Fruit fly (Drosophila melanogaster) whole organism, embryonic: ENCODE measurements around the gene DENR.

Source experiments
- Abd-B ChIP-seq: fragments of 200-800 bp; sonication (Bioruptor generic); optimal IDR thresholded peaks from 2 replicates; lab custom pipeline; 2018; ENCODE audit warnings: missing biosample characterization, mild to moderate bottlenecking, missing genetic modification characterization, moderate library complexity
- Adf1 ChIP-seq: fragments of 200-800 bp; sonication (Bioruptor generic); IDR thresholded peaks from 2 replicates; pipeline ENCODE4 v1.3.6; 2022; ENCODE audit warnings: missing biosample characterization, missing genetic modification characterization
- B-H1 ChIP-seq: fragments of 200-800 bp; sonication (Bioruptor generic); IDR thresholded peaks from 3 replicates; pipeline ENCODE4 v1.3.6; 2022; ENCODE audit warnings: missing biosample characterization, missing genetic modification characterization
- CG10366 ChIP-seq: fragments of 200-800 bp; sonication (Bioruptor generic); IDR thresholded peaks from 2 replicates; pipeline ENCODE4 v1.3.6; 2022; ENCODE audit warnings: missing biosample characterization, missing genetic modification characterization
- CG10543 ChIP-seq: fragments of 200-800 bp; sonication (Bioruptor generic); optimal IDR thresholded peaks from 3 replicates; lab custom pipeline; 2017; ENCODE audit warnings: missing biosample characterization, mild to moderate bottlenecking, missing genetic modification characterization, moderate library complexity
- CG14965 ChIP-seq: fragments of 200-800 bp; sonication (Bioruptor generic); optimal IDR thresholded peaks from 2 replicates; lab custom pipeline; 2016; ENCODE audit warnings: missing biosample characterization, missing genetic modification characterization, borderline replicate concordance
- CG15073 ChIP-seq: fragments of 200-800 bp; sonication (Bioruptor generic); optimal IDR thresholded peaks from 2 replicates; lab custom pipeline; 2016; ENCODE audit warnings: missing biosample characterization, missing genetic modification characterization
- CG15479 ChIP-seq: fragments of 200-800 bp; sonication (Bioruptor generic); optimal IDR thresholded peaks from 3 replicates; lab custom pipeline; 2019; ENCODE audit warnings: missing biosample characterization, mild to moderate bottlenecking, missing genetic modification characterization, moderate library complexity
- CG1602 ChIP-seq: fragments of 200-800 bp; sonication (Bioruptor generic); optimal IDR thresholded peaks from 3 replicates; lab custom pipeline; 2016; ENCODE audit warnings: missing biosample characterization, missing genetic modification characterization
- CG17829 ChIP-seq: fragments of 200-800 bp; optimal IDR thresholded peaks from 2 replicates; lab custom pipeline; 2019; ENCODE audit warnings: missing biosample characterization, mild to moderate bottlenecking, missing genetic modification characterization, moderate library complexity
- CG34376 ChIP-seq: fragments of 200-800 bp; sonication (Bioruptor generic); optimal IDR thresholded peaks from 2 replicates; lab custom pipeline; 2018; ENCODE audit warnings: missing biosample characterization, mild to moderate bottlenecking, missing genetic modification characterization
- CG4424 ChIP-seq: fragments of 200-800 bp; sonication (Bioruptor generic); optimal IDR thresholded peaks from 3 replicates; lab custom pipeline; 2016; ENCODE audit warnings: missing biosample characterization, missing genetic modification characterization
- CG6175 ChIP-seq: fragments of 200-800 bp; sonication (Bioruptor generic); IDR thresholded peaks from 3 replicates; pipeline ENCODE4 v1.3.6; 2022; ENCODE audit warnings: missing biosample characterization, missing genetic modification characterization
- CG6689 ChIP-seq: fragments of 200-800 bp; sonication (Bioruptor generic); IDR thresholded peaks from 2 replicates; pipeline ENCODE4 v1.3.6; 2022; ENCODE audit warnings: missing biosample characterization, missing genetic modification characterization
- CG6791 ChIP-seq: fragments of 200-800 bp; sonication (Bioruptor generic); IDR thresholded peaks from 3 replicates; pipeline ENCODE4 v1.3.6; 2022; ENCODE audit warnings: missing biosample characterization, missing genetic modification characterization; ENCODE audit not compliant: partially characterized antibody
- CG8290 ChIP-seq, 3 experiments: fragments of 200-800 bp; sonication (Bioruptor generic); optimal IDR thresholded peaks; 2 replicates each; lab custom pipeline; 2016 to 2019; ENCODE audit warnings: missing biosample characterization in 3 of 3, missing genetic modification characterization in 3 of 3, mild to moderate bottlenecking in 2 of 3, moderate library complexity in 1 of 3
- CTCF ChIP-seq: fragments of 200-800 bp; sonication (Bioruptor generic); optimal IDR thresholded peaks from 2 replicates; lab custom pipeline; 2017; ENCODE audit warnings: missing biosample characterization, mild to moderate bottlenecking, missing genetic modification characterization, moderate library complexity
- Camta ChIP-seq: fragments of 200-800 bp; sonication (Bioruptor generic); optimal IDR thresholded peaks from 2 replicates; lab custom pipeline; 2016; ENCODE audit warnings: missing biosample characterization, missing genetic modification characterization
- D19B ChIP-seq: fragments of 200-800 bp; sonication (Bioruptor generic); optimal IDR thresholded peaks from 2 replicates; lab custom pipeline; 2017; ENCODE audit warnings: missing biosample characterization, mild to moderate bottlenecking, missing genetic modification characterization
- E2f1 ChIP-seq: fragments of 200-800 bp; sonication (Bioruptor generic); IDR thresholded peaks from 2 replicates; pipeline ENCODE4 v1.3.6; 2022; ENCODE audit warnings: missing biosample characterization, missing genetic modification characterization
- Fer1 ChIP-seq: fragments of 200-800 bp; sonication (Bioruptor generic); optimal IDR thresholded peaks from 2 replicates; lab custom pipeline; 2017; ENCODE audit warnings: missing biosample characterization, mild to moderate bottlenecking, missing genetic modification characterization
- Gsc ChIP-seq: fragments of 200-800 bp; sonication (Bioruptor generic); IDR thresholded peaks from 2 replicates; pipeline ENCODE4 v1.3.6; 2022; ENCODE audit warnings: missing biosample characterization, missing genetic modification characterization
- H15 ChIP-seq: fragments of 200-800 bp; sonication (Bioruptor generic); IDR thresholded peaks from 3 replicates; pipeline ENCODE4 v1.3.6; 2022; ENCODE audit warnings: missing biosample characterization, missing genetic modification characterization
- HLH3B ChIP-seq: fragments of 200-800 bp; sonication (Bioruptor generic); IDR thresholded peaks from 2 replicates; pipeline ENCODE4 v1.3.6; 2022; ENCODE audit warnings: missing biosample characterization, missing genetic modification characterization
- Hr39 ChIP-seq: fragments of >200 bp; optimal IDR thresholded peaks from 2 replicates; lab custom pipeline; 2017
- Lpt ChIP-seq: fragments of >200 bp; optimal IDR thresholded peaks from 2 replicates; lab custom pipeline; 2018; ENCODE audit warnings: missing biosample characterization, missing genetic modification characterization
- NK7.1 ChIP-seq: fragments of 200-800 bp; sonication (Bioruptor generic); optimal IDR thresholded peaks from 3 replicates; lab custom pipeline; 2016; ENCODE audit warnings: missing biosample characterization, missing genetic modification characterization
- Pdp1 ChIP-seq, 2 experiments: fragments of 200-800 bp; sonication (Bioruptor generic); optimal IDR thresholded peaks; 3 replicates each; lab custom pipeline; 2016; ENCODE audit warnings: missing biosample characterization in 2 of 2, missing genetic modification characterization in 2 of 2, mild to moderate bottlenecking in 1 of 2, moderate library complexity in 1 of 2
- Poxn ChIP-seq: fragments of 200-800 bp; sonication (Bioruptor generic); IDR thresholded peaks from 2 replicates; pipeline ENCODE4 v1.3.6; 2022; ENCODE audit warnings: missing biosample characterization, missing genetic modification characterization
- Xrp1 ChIP-seq: fragments of 200-800 bp; sonication (Bioruptor generic); IDR thresholded peaks from 2 replicates; pipeline ENCODE4 v1.3.6; 2022; ENCODE audit warnings: missing biosample characterization, missing genetic modification characterization
- az2 ChIP-seq: fragments of 200-800 bp; sonication (Bioruptor generic); optimal IDR thresholded peaks from 3 replicates; lab custom pipeline; 2016; ENCODE audit warnings: missing biosample characterization, missing genetic modification characterization
- cas ChIP-seq: fragments of 200-800 bp; sonication (Bioruptor generic); IDR thresholded peaks from 2 replicates; pipeline ENCODE4 v1.3.6; 2022; ENCODE audit warnings: missing biosample characterization, missing genetic modification characterization
- caup ChIP-seq: fragments of 200-800 bp; sonication (Bioruptor generic); optimal IDR thresholded peaks from 3 replicates; lab custom pipeline; 2017; ENCODE audit warnings: missing biosample characterization, mild to moderate bottlenecking, missing genetic modification characterization, moderate library complexity; ENCODE audit not compliant: severe bottlenecking
- chinmo ChIP-seq: fragments of 200-800 bp; sonication (Bioruptor generic); IDR thresholded peaks from 4 replicates; pipeline ENCODE4 v1.3.6; 2022; ENCODE audit warnings: missing biosample characterization, missing genetic modification characterization; ENCODE audit not compliant: partially characterized antibody
- cwo ChIP-seq: fragments of 200-800 bp; sonication (Bioruptor generic); optimal IDR thresholded peaks from 3 replicates; lab custom pipeline; 2017; ENCODE audit warnings: missing biosample characterization, missing genetic modification characterization, mild to moderate bottlenecking, moderate library complexity, missing genetic modification reagents
- dati ChIP-seq: fragments of 200-800 bp; sonication (Bioruptor generic); IDR thresholded peaks from 2 replicates; pipeline ENCODE4 v1.3.6; 2022; ENCODE audit warnings: missing biosample characterization, missing genetic modification characterization
- dysf ChIP-seq: fragments of 200-800 bp; sonication (Bioruptor generic); IDR thresholded peaks from 3 replicates; pipeline ENCODE4 v1.3.6; 2022; ENCODE audit warnings: missing biosample characterization, missing genetic modification characterization
- eve ChIP-seq, 2 experiments: fragments of >200 bp; optimal IDR thresholded peaks; 2 replicates each; lab custom pipeline; 2017; ENCODE audit warnings: missing biosample characterization in 2 of 2, missing genetic modification characterization in 2 of 2
- ewg ChIP-seq: fragments of 200-800 bp; sonication (Bioruptor generic); optimal IDR thresholded peaks from 3 replicates; lab custom pipeline; 2017; ENCODE audit warnings: mild to moderate bottlenecking, missing biosample characterization, missing genetic modification reagents, missing genetic modification characterization
- gcm ChIP-seq: fragments of 200-800 bp; sonication (Bioruptor generic); optimal IDR thresholded peaks from 2 replicates; lab custom pipeline; 2019; ENCODE audit warnings: missing biosample characterization, mild to moderate bottlenecking, missing genetic modification characterization, moderate library complexity
- ham ChIP-seq: fragments of 200-800 bp; sonication (Bioruptor generic); IDR thresholded peaks from 2 replicates; pipeline ENCODE4 v1.3.6; 2022; ENCODE audit warnings: missing biosample characterization, missing genetic modification characterization
- hkb ChIP-seq, 2 experiments: fragments of 200-800 bp in 1 of 2; fragments of >200 bp in 1 of 2; sonication (Bioruptor generic) in 1 of 2; IDR thresholded peaks in 1 of 2; optimal IDR thresholded peaks in 1 of 2; 2 replicates each; pipeline versions ENCODE4 v1.3.6 to Lab custom; 2017 to 2022; ENCODE audit warnings: missing biosample characterization in 1 of 2, missing genetic modification characterization in 1 of 2
- ken ChIP-seq: fragments of 200-800 bp; sonication (Bioruptor generic); IDR thresholded peaks from 3 replicates; pipeline ENCODE4 v1.3.6; 2022; ENCODE audit warnings: missing biosample characterization, missing genetic modification characterization
- nmo ChIP-seq: fragments of 200-800 bp; sonication (Bioruptor generic); optimal IDR thresholded peaks from 2 replicates; lab custom pipeline; 2018; ENCODE audit warnings: missing biosample characterization, mild to moderate bottlenecking, missing genetic modification characterization, moderate library complexity
- psq ChIP-seq: fragments of 200-800 bp; sonication (Bioruptor generic); optimal IDR thresholded peaks from 2 replicates; lab custom pipeline; 2017; ENCODE audit warnings: missing biosample characterization, missing genetic modification characterization
- salm ChIP-seq: fragments of 200-800 bp; sonication (Bioruptor generic); optimal IDR thresholded peaks from 2 replicates; lab custom pipeline; 2018; ENCODE audit warnings: missing biosample characterization, mild to moderate bottlenecking, missing genetic modification characterization
- sens-2 ChIP-seq: fragments of 200-800 bp; sonication (Bioruptor generic); IDR thresholded peaks from 2 replicates; pipeline ENCODE4 v1.3.6; 2022; ENCODE audit warnings: missing biosample characterization, missing genetic modification characterization
- ssp ChIP-seq: fragments of 200-800 bp; sonication (Bioruptor generic); IDR thresholded peaks from 2 replicates; pipeline ENCODE4 v1.3.6; 2022; ENCODE audit warnings: missing biosample characterization, missing genetic modification characterization
- stwl ChIP-seq: fragments of 200-800 bp; sonication (Bioruptor generic); optimal IDR thresholded peaks from 3 replicates; lab custom pipeline; 2018; ENCODE audit warnings: missing biosample characterization, mild to moderate bottlenecking, missing genetic modification characterization, moderate library complexity
- tin ChIP-seq: fragments of 200-800 bp; sonication (Bioruptor generic); optimal IDR thresholded peaks from 3 replicates; lab custom pipeline; 2016; ENCODE audit warnings: missing biosample characterization, missing genetic modification characterization
- zen ChIP-seq: fragments of 200-800 bp; sonication (Bioruptor generic); optimal IDR thresholded peaks from 3 replicates; lab custom pipeline; 2018; ENCODE audit warnings: missing biosample characterization, mild to moderate bottlenecking, missing genetic modification characterization, moderate library complexity

The DENR gene

DNA sequence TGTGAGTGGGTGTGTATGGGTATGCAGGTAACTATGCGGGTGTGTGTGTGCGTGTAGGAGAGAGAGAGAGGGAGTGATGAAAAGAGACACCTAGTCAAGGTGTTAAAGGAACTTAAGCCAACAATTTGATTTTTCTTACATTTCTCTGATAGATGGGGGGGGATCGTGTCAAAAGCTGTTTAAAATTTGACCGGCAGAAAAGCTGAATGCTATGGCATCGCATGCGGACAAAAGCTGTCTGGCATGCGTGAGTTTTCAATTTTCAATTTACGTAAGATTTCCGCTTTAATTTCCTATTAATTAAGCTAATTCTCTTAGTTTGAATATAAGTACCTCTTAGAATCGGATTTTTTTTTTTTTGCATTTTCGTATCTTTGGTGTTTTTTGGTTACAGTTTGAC, 46.5 kb downstream of the DENR start (continued):
- peak; percentile 56 for TF ChIP-seq Abd-B (GFP tag; lab: Kevin White, UChicago)
- no peak for TF ChIP-seq az2 (GFP tag; lab: Kevin White, UChicago)
- TF ChIP-seq Poxn (GFP tag; lab: Robert Waterston, UW): no peak
- no peak for TF ChIP-seq Lpt (GFP tag; lab: Kevin White, UChicago)
- peak; percentile 87 for TF ChIP-seq stwl (tag; lab: Kevin White, UChicago)
- TF ChIP-seq tin (GFP tag; lab: Kevin White, UChicago): no peak
- no peak for TF ChIP-seq CG34376 (GFP tag; lab: Kevin White, UChicago)
- no peak for TF ChIP-seq CG10543 (GFP tag; lab: Kevin White, UChicago)
- peak; percentile 56 for TF ChIP-seq CTCF (GFP tag; lab: Kevin White, UChicago)
- no peak for TF ChIP-seq chinmo (GFP tag; lab: Robert Waterston, UW)
- TF ChIP-seq CG6689 (GFP tag; lab: Robert Waterston, UW): no peak
- TF ChIP-seq NK7.1: no peak
- TF ChIP-seq HLH3B (GFP tag; lab: Robert Waterston, UW): no peak
- TF ChIP-seq H15: 0 out of 3 replicates have a peak, but pooled peaks have one; percentile 36
- TF ChIP-seq CG17829: no peak
- TF ChIP-seq psq: no peak
- no peak for TF ChIP-seq Fer1 (GFP tag; lab: Kevin White, UChicago)
- TF ChIP-seq CG6791 (GFP tag; lab: Robert Waterston, UW): 0 out of 3 replicates have a peak, but pooled peaks have one; percentile 46
- no peak for TF ChIP-seq ssp (GFP tag; lab: Robert Waterston, UW)
- no peak for TF ChIP-seq CG15073 (GFP tag; lab: Kevin White, UChicago)
- TF ChIP-seq D19B (GFP tag; lab: Kevin White, UChicago): no peak
- no peak for TF ChIP-seq hkb (optimal IDR thresholded peaks at IDR 0.05; lab: Kevin White, UChicago)
- 0 out of 2 replicates have a peak, but pooled peaks have one; percentile 12 for TF ChIP-seq hkb (GFP tag; IDR thresholded peaks at IDR 0.05; lab: Robert Waterston, UW)
- TF ChIP-seq Camta (GFP tag; lab: Kevin White, UChicago): no peak
- no peak for TF ChIP-seq caup (GFP tag; lab: Kevin White, UChicago)
- TF ChIP-seq Pdp1 (GFP tag; optimal IDR thresholded peaks at IDR 0.05; lab: Kevin White, UChicago): peak in 1 of 2 experiments; percentile 90
- no peak for TF ChIP-seq CG14965 (GFP tag; lab: Kevin White, UChicago)
- no peak for TF ChIP-seq sens-2 (GFP tag; lab: Robert Waterston, UW)
- TF ChIP-seq CG4424 (GFP tag; lab: Kevin White, UChicago): no peak
- no peak for TF ChIP-seq Xrp1
- no peak for TF ChIP-seq salm
- no peak for TF ChIP-seq Adf1 (GFP tag; lab: Robert Waterston, UW)
- TF ChIP-seq ken (GFP tag; lab: Robert Waterston, UW): 0 out of 3 replicates have a peak, but pooled peaks have one; percentile 33
- no peak for TF ChIP-seq B-H1 (GFP tag; lab: Robert Waterston, UW)
- TF ChIP-seq eve (GFP tag; optimal IDR thresholded peaks at IDR 0.05; lab: Kevin White, UChicago): no peak
- TF ChIP-seq CG1602 (GFP tag; lab: Kevin White, UChicago): no peak
- TF ChIP-seq CG10366 (GFP tag; lab: Robert Waterston, UW): peak; percentile 12; the same call in 1 of the 2 replicates
- TF ChIP-seq cas (GFP tag; lab: Robert Waterston, UW): no peak
- TF ChIP-seq dati (GFP tag; lab: Robert Waterston, UW): no peak
- TF ChIP-seq ham (GFP tag; lab: Robert Waterston, UW): no peak
- TF ChIP-seq cwo: no peak
- no peak for TF ChIP-seq dysf (GFP tag; lab: Robert Waterston, UW)
- peak; percentile 18; the same call in 1 of the 3 replicates for TF ChIP-seq CG6175
- TF ChIP-seq ewg (GFP tag; lab: Kevin White, UChicago): no peak
- TF ChIP-seq nmo: peak; percentile 30
- no peak for TF ChIP-seq gcm (GFP tag; lab: Kevin White, UChicago)
- TF ChIP-seq Gsc (GFP tag; lab: Robert Waterston, UW): no peak
- peak; percentile 23 for TF ChIP-seq CG8290 (GFP tag; optimal IDR thresholded peaks at IDR 0.05; lab: Kevin White, UChicago)
- peak in 1 of 2 experiments; percentile 40 for TF ChIP-seq CG8290 (tag; optimal IDR thresholded peaks at IDR 0.05; lab: Kevin White, UChicago)
- no peak for TF ChIP-seq zen
- TF ChIP-seq E2f1 (GFP tag; lab: Robert Waterston, UW): no peak
- TF ChIP-seq CG15479: no peak
- no peak for TF ChIP-seq Hr39 (lab: Kevin White, UChicago)
